Fruit fly (Drosophila melanogaster): ENCODE measurements around the gene CG3823.
A peak's percentile ranks its signal among the peaks of the same experiment; 100 is the strongest.

Gene CG3823

dm6 chrX:6340593-6341068 lies 36.9 kb downstream of the CG3823 start (continued):
- TF ChIP-seq Bgb (GFP tag; IDR thresholded peaks at IDR 0.05; ENCODE audit: partially characterized antibody): no peak
- TF ChIP-seq Hsf (GFP tag; optimal IDR thresholded peaks at IDR 0.05): peak; percentile 49
- TF ChIP-seq CG6272 (GFP tag; IDR thresholded peaks at IDR 0.05): no peak
- peak; percentile 41 for TF ChIP-seq ems (GFP tag; optimal IDR thresholded peaks at IDR 0.05)
- TF ChIP-seq CG8359 (GFP tag; optimal IDR thresholded peaks at IDR 0.05; ENCODE audit: borderline replicate concordance): peak; percentile 47
- TF ChIP-seq h (optimal IDR thresholded peaks at IDR 0.05): no peak
- TF ChIP-seq Dfd (GFP tag; optimal IDR thresholded peaks at IDR 0.05): no peak
- no peak for TF ChIP-seq CG8478 (optimal IDR thresholded peaks at IDR 0.05)
- peak; percentile 86 for TF ChIP-seq Oli (tag; optimal IDR thresholded peaks at IDR 0.05)
- peak; percentile 70 for TF ChIP-seq D19A (tag; optimal IDR thresholded peaks at IDR 0.05)
- no peak for TF ChIP-seq maf-S (GFP tag; optimal IDR thresholded peaks at IDR 0.05)
- TF ChIP-seq gcm (GFP tag; optimal IDR thresholded peaks at IDR 0.05): peak; percentile 71
- TF ChIP-seq Pdp1 (GFP tag; optimal IDR thresholded peaks at IDR 0.05): peak; percentile 7 to 56
- TF ChIP-seq CG8089 (GFP tag; optimal IDR thresholded peaks at IDR 0.05): no peak
- peak; percentile 87 for TF ChIP-seq CoRest (tag; optimal IDR thresholded peaks at IDR 0.05)
- TF ChIP-seq Nf-YB (GFP tag; optimal IDR thresholded peaks at IDR 0.05): peak; percentile 69
- peak; percentile 76 for TF ChIP-seq CG1233 (GFP tag; optimal IDR thresholded peaks at IDR 0.05)
- no peak for TF ChIP-seq disco-r (GFP tag; optimal IDR thresholded peaks at IDR 0.05)
- 0 out of 2 replicates have a peak, but pooled peaks have one; percentile 23 for TF ChIP-seq H2.0 (GFP tag; IDR thresholded peaks at IDR 0.05)
- no peak for TF ChIP-seq tll (GFP tag; optimal IDR thresholded peaks at IDR 0.05)
- TF ChIP-seq eve (GFP tag; optimal IDR thresholded peaks at IDR 0.05): no peak
- TF ChIP-seq HLH3B (GFP tag; IDR thresholded peaks at IDR 0.05): peak; percentile 40
- peak; percentile 34 for TF ChIP-seq Dip3 (GFP tag; optimal IDR thresholded peaks at IDR 0.05)
- no peak for TF ChIP-seq inv (GFP tag; IDR thresholded peaks at IDR 0.05; ENCODE audit: partially characterized antibody)
- TF ChIP-seq sr (GFP tag; IDR thresholded peaks at IDR 0.05): no peak
- TF ChIP-seq CG14667 (GFP tag; IDR thresholded peaks at IDR 0.05): 0 out of 2 replicates have a peak, but pooled peaks have one; percentile 27
- TF ChIP-seq cato (GFP tag; optimal IDR thresholded peaks at IDR 0.05; ENCODE audit: borderline replicate concordance): no peak
- no peak for TF ChIP-seq CG34224 (GFP tag; IDR thresholded peaks at IDR 0.05; ENCODE audit: partially characterized antibody)
- TF ChIP-seq Ravus (GFP tag; IDR thresholded peaks at IDR 0.05): no peak
- no peak for TF ChIP-seq CG4730 (GFP tag; IDR thresholded peaks at IDR 0.05)
- no peak for TF ChIP-seq fu2 (GFP tag; optimal IDR thresholded peaks at IDR 0.05)
- TF ChIP-seq HLH54F (GFP tag; optimal IDR thresholded peaks at IDR 0.05): peak; percentile 31
- TF ChIP-seq CG11723 (GFP tag; optimal IDR thresholded peaks at IDR 0.05): peak; percentile 79
- peak; percentile 19 for TF ChIP-seq kni (GFP tag; optimal IDR thresholded peaks at IDR 0.05)
- TF ChIP-seq CG18262 (tag; optimal IDR thresholded peaks at IDR 0.05): peak; percentile 82
- TF ChIP-seq zfh1 (GFP tag; IDR thresholded peaks at IDR 0.05): 0 out of 3 replicates have a peak, but pooled peaks have one; percentile 38
- TF ChIP-seq cg (GFP tag; optimal IDR thresholded peaks at IDR 0.05): no peak
- TF ChIP-seq Xbp1 (GFP tag; optimal IDR thresholded peaks at IDR 0.05): peak; percentile 56
- no peak; the same call in 2 of the 3 replicates for TF ChIP-seq tgo (GFP tag; IDR thresholded peaks at IDR 0.05)
- TF ChIP-seq tin (GFP tag; optimal IDR thresholded peaks at IDR 0.05): peak; percentile 44
- peak; percentile 76 for TF ChIP-seq NfI (GFP tag; optimal IDR thresholded peaks at IDR 0.05)
- TF ChIP-seq CG15269 (tag; optimal IDR thresholded peaks at IDR 0.05): peak; percentile 85
- no peak for TF ChIP-seq CG6791 (GFP tag; IDR thresholded peaks at IDR 0.05; ENCODE audit: partially characterized antibody)
- peak; percentile 89 for TF ChIP-seq Meics (GFP tag; optimal IDR thresholded peaks at IDR 0.05)
- TF ChIP-seq CG17802 (tag; optimal IDR thresholded peaks at IDR 0.05): no peak
- no peak for TF ChIP-seq Sin3A (optimal IDR thresholded peaks at IDR 0.05)
- TF ChIP-seq Asciz (GFP tag; optimal IDR thresholded peaks at IDR 0.05): peak; percentile 70
- no peak for TF ChIP-seq ftz-f1 (GFP tag; optimal IDR thresholded peaks at IDR 0.05)
- TF ChIP-seq CG4424 (GFP tag; optimal IDR thresholded peaks at IDR 0.05): peak; percentile 68
- peak; percentile 10 for TF ChIP-seq CG31365 (tag; optimal IDR thresholded peaks at IDR 0.05)
- TF ChIP-seq Side (GFP tag; optimal IDR thresholded peaks at IDR 0.05): no peak

All from whole organism, embryonic.